Worm (Caenorhabditis elegans) whole organism, late embryonic: ENCODE data around the gene F20D6.11.

Experiments used
- C08G9.2 ChIP-seq: sonication (generic microtip); optimal IDR thresholded peaks from 2 replicates; lab custom pipeline; 2016; ENCODE audit warnings: mild to moderate bottlenecking, missing genetic modification characterization, moderate library complexity, missing compliant biosample characterization
- C38D4.7 ChIP-seq: fragments of 200-800 bp; sonication (Bioruptor generic); optimal IDR thresholded peaks from 2 replicates; lab custom pipeline; 2018; ENCODE audit warnings: mild to moderate bottlenecking, missing genetic modification characterization, moderate library complexity, missing compliant biosample characterization
- F13H6.1 ChIP-seq: sonication (generic microtip); optimal IDR thresholded peaks from 2 replicates; lab custom pipeline; 2016; ENCODE audit warnings: missing genetic modification characterization, missing compliant biosample characterization
- K02D7.2 ChIP-seq: sonication (generic microtip); optimal IDR thresholded peaks from 2 replicates; lab custom pipeline; 2017; ENCODE audit warnings: mild to moderate bottlenecking, missing genetic modification characterization, missing compliant biosample characterization
- T23F11.4 ChIP-seq: fragments of 200-800 bp; sonication (Bioruptor generic); optimal IDR thresholded peaks from 2 replicates; lab custom pipeline; 2018; ENCODE audit warnings: mild to moderate bottlenecking, missing genetic modification characterization, missing compliant biosample characterization
- ceh-14 ChIP-seq: sonication (generic microtip); optimal IDR thresholded peaks from 2 replicates; lab custom pipeline; 2016; ENCODE audit warnings: missing genotype, missing genetic modification characterization, missing compliant biosample characterization
- ceh-19 ChIP-seq: fragments of 200-800 bp; sonication (Bioruptor generic); optimal IDR thresholded peaks from 2 replicates; lab custom pipeline; 2018; ENCODE audit warnings: mild to moderate bottlenecking, missing genetic modification characterization, missing compliant biosample characterization
- ceh-2 ChIP-seq: sonication (generic microtip); optimal IDR thresholded peaks from 2 replicates; lab custom pipeline; 2016; ENCODE audit warnings: missing genotype, missing genetic modification characterization, missing compliant biosample characterization
- ceh-22 ChIP-seq: sonication (generic microtip); optimal IDR thresholded peaks from 2 replicates; lab custom pipeline; 2017; ENCODE audit warnings: missing biosample characterization, missing genetic modification characterization
- ceh-24 ChIP-seq: sonication (generic microtip); optimal IDR thresholded peaks from 2 replicates; lab custom pipeline; 2016; ENCODE audit warnings: mild to moderate bottlenecking, missing genetic modification characterization, missing compliant biosample characterization
- ceh-34 ChIP-seq: sonication (generic microtip); optimal IDR thresholded peaks from 2 replicates; lab custom pipeline; 2016; ENCODE audit warnings: mild to moderate bottlenecking, missing genetic modification characterization, missing compliant biosample characterization
- ceh-48 ChIP-seq: sonication (generic microtip); optimal IDR thresholded peaks from 2 replicates; lab custom pipeline; 2016; ENCODE audit warnings: missing genetic modification characterization, inconsistent platforms, missing compliant biosample characterization
- ceh-6 ChIP-seq: fragments of 200-800 bp; sonication (Bioruptor generic); optimal IDR thresholded peaks from 2 replicates; lab custom pipeline; 2018; ENCODE audit warnings: mild to moderate bottlenecking, missing genetic modification characterization, missing compliant biosample characterization
- dve-1 ChIP-seq: sonication (generic microtip); optimal IDR thresholded peaks from 2 replicates; lab custom pipeline; 2017; ENCODE audit warnings: antibody characterized with exemption, mild to moderate bottlenecking, missing genetic modification characterization, missing compliant biosample characterization
- elt-2 ChIP-seq: sonication (generic microtip); optimal IDR thresholded peaks from 2 replicates; lab custom pipeline; 2016; ENCODE audit warnings: missing genetic modification reagents, missing genetic modification characterization, missing compliant biosample characterization
- elt-4 ChIP-seq: sonication (generic microtip); optimal IDR thresholded peaks from 2 replicates; lab custom pipeline; 2016; ENCODE audit warnings: missing genetic modification characterization, missing compliant biosample characterization
- fax-1 ChIP-seq: sonication (generic microtip); optimal IDR thresholded peaks from 2 replicates; lab custom pipeline; 2016; ENCODE audit warnings: missing genotype, missing genetic modification characterization, missing compliant biosample characterization
- fkh-10 ChIP-seq: fragments of 150-350 bp; optimal IDR thresholded peaks from 2 replicates; lab custom pipeline; 2014; ENCODE audit warnings: missing biosample characterization, missing genetic modification reagents, missing genetic modification characterization
- fkh-6 ChIP-seq: sonication (generic microtip); optimal IDR thresholded peaks from 2 replicates; lab custom pipeline; 2016; ENCODE audit warnings: missing genetic modification characterization, missing compliant biosample characterization
- gmeb-2 ChIP-seq: sonication (generic microtip); optimal IDR thresholded peaks from 2 replicates; lab custom pipeline; 2016; ENCODE audit warnings: missing genetic modification characterization, inconsistent platforms, missing compliant biosample characterization
- hlh-13 ChIP-seq: fragments of 200-800 bp; sonication (Bioruptor generic); optimal IDR thresholded peaks from 2 replicates; lab custom pipeline; 2018; ENCODE audit warnings: mild to moderate bottlenecking, missing genetic modification characterization, missing compliant biosample characterization
- hlh-30 ChIP-seq: sonication (generic microtip); optimal IDR thresholded peaks from 2 replicates; lab custom pipeline; 2017; ENCODE audit warnings: antibody characterized with exemption, missing genetic modification characterization, missing compliant biosample characterization; ENCODE audit not compliant: insufficient read depth
- madf-2 ChIP-seq: sonication (generic microtip); optimal IDR thresholded peaks from 2 replicates; lab custom pipeline; 2017; ENCODE audit warnings: missing genetic modification characterization, missing compliant biosample characterization
- mec-3 ChIP-seq: sonication (generic microtip); optimal IDR thresholded peaks from 2 replicates; lab custom pipeline; 2016; ENCODE audit warnings: borderline replicate concordance, missing genetic modification characterization, missing compliant biosample characterization
- npax-4 ChIP-seq: sonication (generic microtip); optimal IDR thresholded peaks from 2 replicates; lab custom pipeline; 2016; ENCODE audit warnings: missing genetic modification characterization, missing compliant biosample characterization
- pat-9 ChIP-seq: fragments of 200-800 bp; sonication (Bioruptor generic); optimal IDR thresholded peaks from 2 replicates; lab custom pipeline; 2018; ENCODE audit warnings: mild to moderate bottlenecking, missing genetic modification characterization, moderate library complexity, missing compliant biosample characterization
- pha-2 ChIP-seq: sonication (generic microtip); optimal IDR thresholded peaks from 2 replicates; lab custom pipeline; 2017; ENCODE audit warnings: mild to moderate bottlenecking, missing genetic modification characterization, missing compliant biosample characterization
- pqm-1 ChIP-seq: sonication (generic microtip); optimal IDR thresholded peaks from 2 replicates; lab custom pipeline; 2016; ENCODE audit warnings: missing genetic modification characterization, missing compliant biosample characterization
- sdc-2 ChIP-seq: sonication (generic microtip); optimal IDR thresholded peaks from 2 replicates; lab custom pipeline; 2016; ENCODE audit warnings: missing genotype, missing genetic modification characterization, missing compliant biosample characterization
- sox-2 ChIP-seq: fragments of 200-800 bp; sonication (Bioruptor generic); IDR thresholded peaks from 2 replicates; pipeline ENCODE4 v1.3.6; 2022; ENCODE audit warnings: missing genetic modification reagents, missing genetic modification characterization, missing compliant biosample characterization
- sox-4 ChIP-seq: sonication (generic microtip); optimal IDR thresholded peaks from 2 replicates; lab custom pipeline; 2017; ENCODE audit warnings: mild to moderate bottlenecking, missing genetic modification characterization, inconsistent platforms, missing compliant biosample characterization
- syd-9 ChIP-seq: sonication (generic microtip); optimal IDR thresholded peaks from 2 replicates; lab custom pipeline; 2016; ENCODE audit warnings: mild to moderate bottlenecking, missing genetic modification characterization, moderate library complexity, missing compliant biosample characterization
- tbx-7 ChIP-seq: sonication (generic microtip); optimal IDR thresholded peaks from 2 replicates; lab custom pipeline; 2016; ENCODE audit warnings: missing genotype, missing genetic modification characterization, missing compliant biosample characterization
- ttx-3 ChIP-seq: sonication (generic microtip); optimal IDR thresholded peaks from 2 replicates; lab custom pipeline; 2016; ENCODE audit warnings: missing genetic modification reagents, missing genetic modification characterization, missing compliant biosample characterization
- unc-55 ChIP-seq: sonication (generic microtip); optimal IDR thresholded peaks from 2 replicates; lab custom pipeline; 2017; ENCODE audit warnings: missing biosample characterization, missing genetic modification reagents, missing genetic modification characterization
- unc-86 ChIP-seq: sonication (generic microtip); optimal IDR thresholded peaks from 2 replicates; lab custom pipeline; 2016; ENCODE audit warnings: missing genetic modification characterization, missing compliant biosample characterization
- zip-5 ChIP-seq: sonication (generic microtip); optimal IDR thresholded peaks from 2 replicates; lab custom pipeline; 2016; ENCODE audit warnings: missing genetic modification characterization, missing compliant biosample characterization

Gene F20D6.11

DNA sequence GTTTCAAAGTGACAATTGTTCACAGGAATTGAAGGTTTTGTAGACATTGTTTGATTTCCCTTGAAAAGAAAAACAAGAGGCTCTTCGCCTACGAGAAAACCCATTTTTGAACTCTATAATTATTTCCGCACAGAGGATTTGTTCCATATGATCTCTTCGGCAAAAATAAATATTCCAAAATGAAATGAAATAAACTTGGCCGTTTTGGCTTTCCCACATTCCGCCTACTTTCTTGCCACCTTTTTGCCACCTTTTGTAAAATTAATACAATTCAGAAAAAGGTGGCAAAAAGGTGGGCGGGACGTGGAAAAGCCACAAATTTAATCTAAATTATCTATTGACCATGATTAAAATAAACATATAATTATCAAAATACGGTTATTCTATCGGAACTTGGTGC, 10.5 kb downstream of the F20D6.11 start, which contains the start of gene F20D6.15:
Gene F20D6.15, minus strand, starts transcription at position 47 of the 400 bp plus-strand sequence.
- TF ChIP-seq ceh-14 (tag; lab: Kevin White, UChicago) (no peak), ttx-3 (tag; lab: Kevin White, UChicago) (no peak), ceh-19 (GFP tag; lab: Kevin White, UChicago) (no peak), K02D7.2 (no peak), tbx-7 (tag; lab: Kevin White, UChicago) (no peak), fkh-10 (no peak), mec-3 (no peak), C38D4.7 (GFP tag; lab: Kevin White, UChicago) (no peak)

DNA sequence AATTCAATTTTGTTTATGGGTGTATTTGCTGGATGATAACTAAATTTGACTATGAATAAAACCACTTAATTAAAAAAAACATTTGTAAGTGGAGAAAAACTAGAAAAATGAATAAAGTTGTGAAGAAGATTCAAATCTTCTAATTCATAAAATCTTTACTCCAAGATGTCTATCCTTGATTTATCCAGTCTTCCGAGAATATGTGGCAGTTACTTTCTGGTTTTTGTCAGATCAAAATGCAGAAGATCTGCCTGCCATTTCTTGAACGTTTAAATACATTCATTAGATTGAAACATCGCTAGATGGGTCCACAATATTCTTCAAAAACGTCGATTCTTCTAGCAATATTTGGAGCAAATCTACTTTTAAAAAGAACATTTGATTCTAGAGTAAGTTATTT, 13.2 kb downstream of the F20D6.11 start, which contains the start of gene F20D6.2:
Gene F20D6.2, plus strand, starts transcription at position 301 of the 400 bp plus-strand sequence.
- TF ChIP-seq ceh-24 (tag; lab: Kevin White, UChicago) (no peak), unc-55 (no peak), sdc-2 (tag; lab: Kevin White, UChicago) (no peak), F13H6.1 (tag; lab: Kevin White, UChicago) (no peak), madf-2 (tag; lab: Kevin White, UChicago) (no peak), ceh-22 (tag; lab: Kevin White, UChicago) (no peak), elt-4 (tag; lab: Kevin White, UChicago) (no peak), dve-1 (tag; lab: Kevin White, UChicago) (no peak), C08G9.2 (no peak), K02D7.2 (no peak), ceh-48 (tag; lab: Kevin White, UChicago) (no peak), pat-9 (no peak), ceh-34 (tag; lab: Kevin White, UChicago) (no peak), pqm-1 (tag; lab: Kevin White, UChicago) (no peak), npax-4 (tag; lab: Kevin White, UChicago) (no peak), pha-2 (tag; lab: Kevin White, UChicago) (no peak), hlh-30 (no peak), syd-9 (tag; lab: Kevin White, UChicago) (no peak), zip-5 (tag; lab: Kevin White, UChicago) (no peak)

DNA sequence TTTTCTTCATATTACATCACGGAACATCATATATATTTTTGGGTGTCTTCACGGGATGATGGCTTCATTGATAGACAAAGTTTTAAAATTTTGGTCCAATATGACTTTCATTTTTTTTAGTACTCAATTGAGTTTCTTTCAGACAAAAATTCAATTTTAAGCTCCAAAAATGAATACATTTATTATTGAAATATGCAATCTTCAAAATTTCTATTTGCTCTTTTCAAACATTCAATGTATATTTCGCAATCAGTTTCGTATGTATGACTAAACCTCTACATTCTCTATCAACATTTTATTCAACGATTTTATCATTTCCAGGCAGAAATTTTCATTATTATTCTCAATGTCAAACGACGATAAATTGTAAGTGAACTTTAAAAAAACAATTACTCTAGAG, 15.5 kb downstream of the F20D6.11 start, which contains the start of gene srp-8:
Gene srp-8, plus strand, starts transcription at position 301 of the 400 bp plus-strand sequence.
- TF ChIP-seq fkh-6 (tag; lab: Kevin White, UChicago) (no peak), unc-86 (tag; lab: Kevin White, UChicago) (no peak), ceh-2 (tag; lab: Kevin White, UChicago) (no peak), ceh-6 (GFP tag; lab: Kevin White, UChicago) (no peak), pqm-1 (tag; lab: Kevin White, UChicago) (no peak), T23F11.4 (GFP tag; lab: Kevin White, UChicago) (no peak), fax-1 (tag; lab: Kevin White, UChicago) (no peak), fkh-10 (no peak), sox-2 (GFP tag; lab: Robert Waterston, UW) (no peak)

DNA sequence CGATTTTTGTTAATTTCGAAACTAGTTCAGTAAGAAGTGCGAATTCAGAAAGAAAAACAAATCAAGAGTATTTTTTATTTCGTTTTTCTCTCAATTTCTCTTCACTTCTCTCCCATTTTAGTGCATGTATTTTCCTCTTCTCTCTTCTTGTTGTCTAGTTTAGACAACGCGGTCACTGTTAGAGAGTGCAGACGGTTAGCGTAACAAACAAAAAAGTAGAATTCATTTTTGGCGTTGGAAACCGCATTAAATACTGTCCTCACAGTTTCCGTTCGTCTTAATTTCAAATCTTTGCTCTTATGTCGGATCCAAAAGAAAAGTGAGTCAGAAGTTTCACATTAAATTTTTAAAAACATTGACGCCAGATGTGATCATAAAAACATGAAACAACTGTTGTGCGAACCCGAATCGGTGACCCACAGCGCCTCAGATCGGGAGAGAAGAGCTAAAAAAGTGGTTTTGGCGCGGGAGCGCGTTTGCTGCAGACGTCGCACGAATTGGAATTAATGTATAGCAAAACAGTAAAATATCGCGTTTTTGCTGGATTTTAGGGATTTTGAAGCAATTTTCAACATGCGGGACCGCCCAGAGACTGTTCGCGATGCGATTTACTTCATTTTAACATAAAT, 19.9 kb downstream of the F20D6.11 start, which contains the start of gene srp-7:
Gene srp-7, plus strand, starts transcription at position 213 of the 629 bp plus-strand sequence.
- TF ChIP-seq hlh-13, result no peak
- TF ChIP-seq elt-2, result no peak
- no peak for TF ChIP-seq gmeb-2 (tag; lab: Kevin White, UChicago)
- no peak for TF ChIP-seq syd-9 (tag; lab: Kevin White, UChicago)
- TF ChIP-seq sox-4 (tag; lab: Kevin White, UChicago), result no peak
- no peak for TF ChIP-seq ceh-19 (GFP tag; lab: Kevin White, UChicago)
